Fruit fly (Drosophila melanogaster) whole organism: ENCODE results near the gene CG43145.

ENCODE experiments used
- CG8478 ChIP-seq: fragments of >200 bp; optimal IDR thresholded peaks from 2 replicates; lab custom pipeline; 2018; ENCODE audit warnings: inconsistent platforms
- pan ChIP-seq: fragments of >200 bp; optimal IDR thresholded peaks from 2 replicates; lab custom pipeline; 2017

DNA sequence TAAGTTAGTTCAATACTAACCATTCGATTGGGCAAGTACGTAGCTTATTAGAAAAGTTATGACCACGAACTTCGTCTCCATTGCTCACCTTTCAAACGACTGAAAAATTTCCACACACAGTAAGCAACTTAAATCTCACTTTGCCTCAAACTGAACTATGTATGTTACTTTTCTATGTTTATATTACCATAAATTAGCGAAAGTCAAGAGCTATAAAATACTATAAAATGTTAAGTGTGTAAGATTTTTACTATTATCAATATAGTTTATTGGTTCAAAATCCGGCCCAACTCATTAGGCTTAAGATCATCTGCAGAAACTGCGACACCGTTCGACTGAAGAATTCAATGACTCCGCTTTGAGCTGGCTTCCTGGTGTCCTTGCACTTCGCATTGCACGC lies 33.2 kb upstream of the CG43145 start, which contains the start of gene Sfp24Ba:
- TF ChIP-seq CG8478 (no peak), pan (lab: Kevin White, UChicago) (no peak)
